Worm (Caenorhabditis elegans) whole organism, late embryonic: ENCODE measurements around the gene F01F1.15.
A peak's percentile ranks its signal among the peaks of the same experiment; 100 is the strongest.

Experiments
- K02D7.2 ChIP-seq: sonication (generic microtip); optimal IDR thresholded peaks from 2 replicates; lab custom pipeline; 2017; ENCODE audit warnings: mild to moderate bottlenecking, missing genetic modification characterization, missing compliant biosample characterization
- T23F11.4 ChIP-seq: fragments of 200-800 bp; sonication (Bioruptor generic); optimal IDR thresholded peaks from 2 replicates; lab custom pipeline; 2018; ENCODE audit warnings: mild to moderate bottlenecking, missing genetic modification characterization, missing compliant biosample characterization
- ama-1 ChIP-seq: fragments of 150-350 bp; optimal IDR thresholded peaks from 2 replicates; lab custom pipeline; 2014
- ceh-18 ChIP-seq: sonication (generic microtip); optimal IDR thresholded peaks from 2 replicates; lab custom pipeline; 2016; ENCODE audit warnings: missing genetic modification characterization, missing compliant biosample characterization
- ceh-22 ChIP-seq: sonication (generic microtip); optimal IDR thresholded peaks from 2 replicates; lab custom pipeline; 2017; ENCODE audit warnings: missing biosample characterization, missing genetic modification characterization
- ceh-24 ChIP-seq: sonication (generic microtip); optimal IDR thresholded peaks from 2 replicates; lab custom pipeline; 2016; ENCODE audit warnings: mild to moderate bottlenecking, missing genetic modification characterization, missing compliant biosample characterization
- ceh-30 ChIP-seq: fragments of 150-350 bp; optimal IDR thresholded peaks from 2 replicates; lab custom pipeline; 2014; ENCODE audit warnings: missing biosample characterization, missing genetic modification characterization
- ceh-34 ChIP-seq: sonication (generic microtip); optimal IDR thresholded peaks from 2 replicates; lab custom pipeline; 2016; ENCODE audit warnings: mild to moderate bottlenecking, missing genetic modification characterization, missing compliant biosample characterization
- ceh-45 ChIP-seq: fragments of 200-800 bp; sonication (Bioruptor generic); IDR thresholded peaks from 2 replicates; pipeline ENCODE4 v1.3.6; 2022; ENCODE audit warnings: missing genetic modification reagents, missing genetic modification characterization, missing compliant biosample characterization
- ceh-6 ChIP-seq: fragments of 200-800 bp; sonication (Bioruptor generic); optimal IDR thresholded peaks from 2 replicates; lab custom pipeline; 2018; ENCODE audit warnings: mild to moderate bottlenecking, missing genetic modification characterization, missing compliant biosample characterization
- ceh-9 ChIP-seq: sonication (generic microtip); optimal IDR thresholded peaks from 2 replicates; lab custom pipeline; 2016; ENCODE audit warnings: mild to moderate bottlenecking, missing genetic modification characterization, inconsistent platforms, missing compliant biosample characterization
- che-1 ChIP-seq: sonication (generic microtip); optimal IDR thresholded peaks from 2 replicates; lab custom pipeline; 2016; ENCODE audit warnings: mild to moderate bottlenecking, missing genetic modification characterization, missing compliant biosample characterization
- dmd-4 ChIP-seq: sonication (generic microtip); optimal IDR thresholded peaks from 2 replicates; lab custom pipeline; 2016; ENCODE audit warnings: borderline replicate concordance, missing genetic modification characterization, missing compliant biosample characterization
- elt-4 ChIP-seq: sonication (generic microtip); optimal IDR thresholded peaks from 2 replicates; lab custom pipeline; 2016; ENCODE audit warnings: missing genetic modification characterization, missing compliant biosample characterization
- ets-4 ChIP-seq: sonication (generic microtip); optimal IDR thresholded peaks from 2 replicates; lab custom pipeline; 2016; ENCODE audit warnings: missing genetic modification characterization, missing compliant biosample characterization
- eyg-1 ChIP-seq: sonication (generic microtip); optimal IDR thresholded peaks from 2 replicates; lab custom pipeline; 2016; ENCODE audit warnings: missing genotype, missing genetic modification characterization, missing compliant biosample characterization
- hlh-13 ChIP-seq: fragments of 200-800 bp; sonication (Bioruptor generic); optimal IDR thresholded peaks from 2 replicates; lab custom pipeline; 2018; ENCODE audit warnings: mild to moderate bottlenecking, missing genetic modification characterization, missing compliant biosample characterization
- hlh-15 ChIP-seq: sonication (generic microtip); optimal IDR thresholded peaks from 2 replicates; lab custom pipeline; 2016; ENCODE audit warnings: missing genetic modification characterization, missing compliant biosample characterization
- hlh-30 ChIP-seq: sonication (generic microtip); optimal IDR thresholded peaks from 2 replicates; lab custom pipeline; 2017; ENCODE audit warnings: antibody characterized with exemption, missing genetic modification characterization, missing compliant biosample characterization; ENCODE audit not compliant: insufficient read depth
- lin-11 ChIP-seq: fragments of 200-800 bp; sonication (Bioruptor generic); optimal IDR thresholded peaks from 2 replicates; lab custom pipeline; 2018; ENCODE audit warnings: mild to moderate bottlenecking, missing genetic modification characterization, missing compliant biosample characterization
- nhr-232 ChIP-seq: sonication (generic microtip); optimal IDR thresholded peaks from 2 replicates; lab custom pipeline; 2016; ENCODE audit warnings: missing genetic modification characterization, missing compliant biosample characterization
- pag-3 ChIP-seq: sonication (generic microtip); optimal IDR thresholded peaks from 2 replicates; lab custom pipeline; 2016; ENCODE audit warnings: missing compliant biosample characterization, missing genetic modification characterization, borderline replicate concordance
- pat-9 ChIP-seq: fragments of 200-800 bp; sonication (Bioruptor generic); optimal IDR thresholded peaks from 2 replicates; lab custom pipeline; 2018; ENCODE audit warnings: mild to moderate bottlenecking, missing genetic modification characterization, moderate library complexity, missing compliant biosample characterization
- pax-1 ChIP-seq: fragments of 150-350 bp; optimal IDR thresholded peaks from 2 replicates; lab custom pipeline; 2014; ENCODE audit warnings: missing biosample characterization, missing genetic modification characterization
- pha-4 ChIP-seq: fragments of 150-350 bp; optimal IDR thresholded peaks from 2 replicates; lab custom pipeline; 2018; ENCODE audit warnings: missing biosample characterization, missing genetic modification reagents, missing genetic modification characterization
- pros-1 ChIP-seq: fragments of 150-350 bp; optimal IDR thresholded peaks from 2 replicates; lab custom pipeline; 2014; ENCODE audit warnings: missing biosample characterization, missing genetic modification reagents, missing genetic modification characterization
- rnt-1 ChIP-seq: sonication (generic microtip); optimal IDR thresholded peaks from 2 replicates; lab custom pipeline; 2016; ENCODE audit warnings: missing genetic modification characterization, missing compliant biosample characterization
- sdc-2 ChIP-seq: sonication (generic microtip); optimal IDR thresholded peaks from 2 replicates; lab custom pipeline; 2016; ENCODE audit warnings: missing genotype, missing genetic modification characterization, missing compliant biosample characterization
- ttx-3 ChIP-seq: sonication (generic microtip); optimal IDR thresholded peaks from 2 replicates; lab custom pipeline; 2016; ENCODE audit warnings: missing genetic modification reagents, missing genetic modification characterization, missing compliant biosample characterization
- zip-5 ChIP-seq: sonication (generic microtip); optimal IDR thresholded peaks from 2 replicates; lab custom pipeline; 2016; ENCODE audit warnings: missing genetic modification characterization, missing compliant biosample characterization
- ztf-16 ChIP-seq: sonication (generic microtip); optimal IDR thresholded peaks from 2 replicates; lab custom pipeline; 2017; ENCODE audit warnings: missing genetic modification characterization, missing compliant biosample characterization

Gene F01F1.15

DNA sequence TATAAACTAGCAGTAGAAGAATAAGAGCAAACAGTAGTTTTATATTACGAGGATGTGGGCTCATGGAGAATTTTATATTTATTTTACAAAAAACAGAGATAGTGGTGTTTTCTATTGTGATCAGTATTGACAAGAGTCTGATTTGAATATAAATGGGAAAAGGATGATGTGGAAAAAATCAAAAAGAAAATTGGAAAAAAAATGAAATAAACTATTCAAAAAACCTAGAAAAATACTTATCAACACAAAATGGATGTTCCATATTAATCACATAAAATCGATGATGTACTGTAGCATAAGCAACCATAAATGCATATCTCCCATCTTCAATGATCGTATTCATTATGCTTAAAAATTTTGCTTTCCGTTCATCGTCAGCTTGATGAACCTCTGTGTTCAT, 17.6 kb upstream of the F01F1.15 start, which contains the start of gene C28H8.7:
Gene C28H8.7, minus strand, starts transcription at position 101 of the 400 bp plus-strand sequence.
- TF ChIP-seq che-1 (no peak), ceh-30 (tag; lab: Kevin White, UChicago) (no peak), sdc-2 (tag; lab: Kevin White, UChicago) (no peak), lin-11 (no peak), dmd-4 (tag; lab: Kevin White, UChicago) (no peak), pat-9 (tag; lab: Kevin White, UChicago) (no peak)

DNA sequence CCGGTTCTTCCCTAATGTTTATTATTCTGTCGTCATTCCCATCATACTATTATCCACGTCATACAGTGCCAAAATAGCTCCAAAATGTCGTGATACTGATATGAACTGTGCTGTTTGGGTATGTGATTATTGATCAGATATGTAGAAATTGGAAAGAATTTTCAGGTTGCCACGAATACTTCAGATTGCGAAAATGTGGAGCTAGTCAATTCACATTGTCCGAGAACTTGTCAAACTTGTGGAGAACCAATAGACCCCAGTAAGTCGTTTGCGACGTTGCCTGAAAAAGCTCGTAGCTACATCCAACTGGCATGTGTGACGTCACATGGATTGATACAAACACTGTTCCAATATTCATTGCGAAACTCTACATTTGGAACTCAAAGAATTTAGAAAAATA, 15.1 kb upstream of the F01F1.15 start:
- no peak for TF ChIP-seq ets-4
- TF ChIP-seq rnt-1: no peak
- no peak for TF ChIP-seq pag-3 (tag; lab: Kevin White, UChicago)
- no peak for TF ChIP-seq hlh-15 (tag; lab: Kevin White, UChicago)
- no peak for TF ChIP-seq pros-1
- no peak for TF ChIP-seq ceh-34 (tag; lab: Kevin White, UChicago)

DNA sequence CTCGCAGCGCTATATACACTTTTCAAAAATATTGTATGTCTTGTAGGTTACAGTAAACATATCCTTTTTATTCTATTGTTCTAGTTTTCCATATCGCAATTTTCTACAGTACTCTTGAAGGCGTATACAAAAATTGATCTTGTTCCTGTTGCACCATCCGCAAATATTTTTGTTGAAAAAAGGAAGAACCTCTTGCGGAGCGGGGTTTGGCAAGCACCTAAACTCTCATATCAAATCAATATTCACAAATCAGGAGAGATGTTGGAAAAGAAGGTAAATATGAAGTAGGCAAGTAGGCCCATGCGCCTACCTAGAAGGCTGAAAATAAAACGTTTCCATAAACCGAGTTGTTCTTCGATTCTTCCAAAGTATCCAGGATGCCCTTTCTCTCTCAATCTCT, 14.7 kb upstream of the F01F1.15 start, which contains the start of gene C28H8.5:
Gene C28H8.5, plus strand, starts transcription at position 301 of the 400 bp plus-strand sequence.
- no peak for TF ChIP-seq dmd-4 (tag; lab: Kevin White, UChicago)
- no peak for TF ChIP-seq ttx-3 (tag; lab: Kevin White, UChicago)
- TF ChIP-seq ets-4: no peak
- TF ChIP-seq zip-5 (tag; lab: Kevin White, UChicago): no peak
- TF ChIP-seq T23F11.4 (GFP tag; lab: Kevin White, UChicago): no peak
- no peak for TF ChIP-seq pha-4 (tag; lab: Kevin White, UChicago)
- no peak for TF ChIP-seq eyg-1
- TF ChIP-seq elt-4 (tag; lab: Kevin White, UChicago): no peak
- no peak for TF ChIP-seq ceh-45 (GFP tag; lab: Robert Waterston, UW)

DNA sequence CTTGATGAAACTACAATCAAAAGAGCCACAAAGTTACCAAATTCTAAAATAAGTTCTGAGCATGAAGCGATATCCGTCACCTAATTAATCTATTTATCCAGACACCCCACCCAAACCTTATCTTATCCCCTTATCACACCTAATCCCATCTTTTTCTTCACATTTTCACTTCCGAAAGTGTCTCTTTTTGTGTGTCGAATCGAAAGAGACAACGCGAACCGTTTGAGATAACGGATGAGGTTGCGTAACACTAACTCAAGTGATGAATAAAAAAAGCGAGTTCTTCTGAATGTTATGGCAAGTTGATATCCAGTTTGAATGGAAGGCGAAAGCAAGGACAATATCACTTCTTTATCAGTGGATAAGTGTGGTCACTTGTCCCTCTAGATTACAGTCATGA, 14.2 kb upstream of the F01F1.15 start:
- no peak for TF ChIP-seq sdc-2 (tag; lab: Kevin White, UChicago)
- TF ChIP-seq K02D7.2 (tag; lab: Kevin White, UChicago): no peak
- TF ChIP-seq ztf-16 (tag; lab: Kevin White, UChicago): no peak

DNA sequence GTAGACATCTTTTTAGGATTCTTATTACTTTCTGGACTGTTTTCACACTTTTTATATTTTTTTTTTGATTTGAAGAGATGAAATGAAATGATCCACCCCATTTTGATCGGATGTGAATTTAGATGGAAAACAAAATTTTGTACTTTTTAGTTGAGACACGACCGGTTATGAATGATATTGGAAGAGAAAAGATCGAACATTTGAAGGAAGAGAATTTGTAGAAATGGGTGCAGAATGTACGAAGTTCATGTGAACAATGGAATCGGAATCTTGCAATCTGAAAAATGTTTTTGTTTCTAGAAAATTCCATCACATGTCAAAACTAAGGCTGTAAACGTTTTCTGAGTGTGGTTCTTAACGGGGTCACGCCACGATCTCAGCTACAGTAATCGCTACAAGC, 13.5 kb upstream of the F01F1.15 start, which contains the start of gene F01F1.14:
Gene F01F1.14, minus strand, starts transcription at position 101 of the 400 bp plus-strand sequence.
- no peak for TF ChIP-seq ztf-16 (tag; lab: Kevin White, UChicago)
- TF ChIP-seq ceh-6 (GFP tag; lab: Kevin White, UChicago): no peak
- TF ChIP-seq ceh-45 (GFP tag; lab: Robert Waterston, UW): no peak
- no peak for TF ChIP-seq nhr-232 (tag; lab: Kevin White, UChicago)
- no peak for TF ChIP-seq hlh-30 (tag; lab: Kevin White, UChicago)
- TF ChIP-seq pax-1 (tag; lab: Kevin White, UChicago): no peak
- no peak for TF ChIP-seq pha-4 (tag; lab: Kevin White, UChicago)
- TF ChIP-seq ceh-24 (tag; lab: Kevin White, UChicago): no peak
- TF ChIP-seq hlh-13 (GFP tag; lab: Kevin White, UChicago): no peak
- TF ChIP-seq ceh-22 (tag; lab: Kevin White, UChicago): no peak
- no peak for TF ChIP-seq ceh-9 (tag; lab: Kevin White, UChicago)
- TF ChIP-seq, all 69 proteins: peak for 0

DNA sequence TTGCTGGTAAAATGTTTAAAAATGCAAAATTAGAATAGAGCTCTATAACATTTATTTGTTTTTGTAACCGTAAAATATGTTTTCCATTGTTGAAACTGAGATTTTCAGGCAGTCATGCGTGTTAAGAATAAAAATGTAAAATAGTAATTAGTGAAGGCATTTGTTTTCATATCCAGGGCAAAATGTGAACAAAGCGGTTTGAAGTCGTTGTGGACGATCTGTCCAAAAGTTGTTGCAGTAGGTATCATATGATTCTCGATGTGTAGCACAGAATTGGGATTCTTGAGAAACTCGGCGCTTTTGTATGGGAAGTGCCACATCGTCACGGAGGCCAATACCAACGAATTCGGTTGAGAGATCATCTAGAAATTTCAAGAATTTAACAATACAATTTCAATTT, 13.0 kb upstream of the F01F1.15 start:
- TF ChIP-seq ceh-18 (no peak), ama-1 (lab: Kevin White, UChicago) (peak; percentile 0)
- TF ChIP-seq, all 69 proteins: peak for 1
